Worm (Caenorhabditis elegans) whole organism, late embryonic: ENCODE measurements around the gene ztf-29.
A peak's percentile ranks its signal among the peaks of the same experiment; 100 is the strongest.

Experiments
- ceh-19 ChIP-seq: fragments of 200-800 bp; sonication (Bioruptor generic); optimal IDR thresholded peaks from 2 replicates; lab custom pipeline; 2018; ENCODE audit warnings: mild to moderate bottlenecking, missing genetic modification characterization, missing compliant biosample characterization
- ceh-22 ChIP-seq: sonication (generic microtip); optimal IDR thresholded peaks from 2 replicates; lab custom pipeline; 2017; ENCODE audit warnings: missing biosample characterization, missing genetic modification characterization
- dve-1 ChIP-seq: sonication (generic microtip); optimal IDR thresholded peaks from 2 replicates; lab custom pipeline; 2017; ENCODE audit warnings: antibody characterized with exemption, mild to moderate bottlenecking, missing genetic modification characterization, missing compliant biosample characterization
- elt-2 ChIP-seq: sonication (generic microtip); optimal IDR thresholded peaks from 2 replicates; lab custom pipeline; 2016; ENCODE audit warnings: missing genetic modification reagents, missing genetic modification characterization, missing compliant biosample characterization
- lim-6 ChIP-seq: sonication (generic microtip); optimal IDR thresholded peaks from 2 replicates; lab custom pipeline; 2016; ENCODE audit warnings: missing genetic modification characterization, missing compliant biosample characterization
- nfya-1 ChIP-seq: sonication (generic microtip); optimal IDR thresholded peaks from 2 replicates; lab custom pipeline; 2017; ENCODE audit warnings: missing genetic modification characterization, mild to moderate bottlenecking, missing compliant biosample characterization, antibody characterized with exemption, moderate library complexity
- nhr-11 ChIP-seq: fragments of 150-350 bp; optimal IDR thresholded peaks from 2 replicates; lab custom pipeline; 2014; ENCODE audit warnings: missing biosample characterization, missing genetic modification characterization
- sdc-2 ChIP-seq: sonication (generic microtip); optimal IDR thresholded peaks from 2 replicates; lab custom pipeline; 2016; ENCODE audit warnings: missing genotype, missing genetic modification characterization, missing compliant biosample characterization

- TF ChIP-seq nhr-11 (tag; lab: Kevin White, UChicago) (no peak), sdc-2 (tag; lab: Kevin White, UChicago) (no peak), elt-2 (tag; lab: Kevin White, UChicago) (peak; percentile 75), ceh-22 (no peak), dve-1 (tag; lab: Kevin White, UChicago) (no peak), nfya-1 (tag; lab: Kevin White, UChicago) (no peak), ceh-19 (GFP tag; lab: Kevin White, UChicago) (no peak), lim-6 (tag; lab: Kevin White, UChicago) (no peak)
Measured at ce11 chrIII:11560504-11561202, at the start of gene ztf-29.
